Fruit fly (Drosophila melanogaster) whole organism, wandering third instar larva: Measurements from ENCODE around the gene Dlip2.

ENCODE experiments used
- Abd-B ChIP-seq: fragments of >200 bp; optimal IDR thresholded peaks from 2 replicates; lab custom pipeline; 2017; ENCODE audit warnings: missing biosample characterization, missing genetic modification characterization
- CG32264 ChIP-seq: fragments of 200-800 bp; sonication (Bioruptor generic); optimal IDR thresholded peaks from 2 replicates; lab custom pipeline; 2016; ENCODE audit warnings: missing biosample characterization, missing genetic modification characterization
- CG9705 ChIP-seq: fragments of 200-800 bp; sonication (Bioruptor generic); optimal IDR thresholded peaks from 2 replicates; lab custom pipeline; 2018; ENCODE audit warnings: missing biosample characterization, mild to moderate bottlenecking, missing genetic modification characterization
- CrebA ChIP-seq: fragments of 200-800 bp; sonication (Bioruptor generic); optimal IDR thresholded peaks from 2 replicates; lab custom pipeline; 2016; ENCODE audit warnings: missing biosample characterization, mild to moderate bottlenecking, missing genetic modification characterization, borderline replicate concordance
- Dfd ChIP-seq: fragments of >200 bp; optimal IDR thresholded peaks from 2 replicates; lab custom pipeline; 2017; ENCODE audit warnings: missing biosample characterization, missing genetic modification characterization
- Dif ChIP-seq: fragments of 200-275, 200-300 bp; sonication (Bioruptor generic); optimal IDR thresholded peaks from 2 replicates; lab custom pipeline; 2018; ENCODE audit warnings: missing biosample characterization, missing genetic modification characterization; ENCODE audit not compliant: partially characterized antibody
- HLH106 ChIP-seq: fragments of 200-800 bp; optimal IDR thresholded peaks from 3 replicates; lab custom pipeline; 2019; ENCODE audit warnings: missing biosample characterization, mild to moderate bottlenecking, missing genetic modification characterization, moderate library complexity
- Hnf4 ChIP-seq: fragments of 200-800 bp; sonication (Bioruptor generic); optimal IDR thresholded peaks from 2 replicates; lab custom pipeline; 2016; ENCODE audit warnings: missing biosample characterization, mild to moderate bottlenecking, missing genetic modification characterization
- Hr78 ChIP-seq: fragments of >200 bp; optimal IDR thresholded peaks from 2 replicates; lab custom pipeline; 2017; ENCODE audit warnings: missing biosample characterization, missing genetic modification characterization
- Hr83 ChIP-seq: fragments of 200-300 bp; sonication (Bioruptor generic); optimal IDR thresholded peaks from 2 replicates; lab custom pipeline; 2016; ENCODE audit warnings: missing biosample characterization, mild to moderate bottlenecking, missing genetic modification characterization, moderate library complexity; ENCODE audit not compliant: poor library complexity, severe bottlenecking
- Jra ChIP-seq: sonication (Bioruptor generic); optimal IDR thresholded peaks from 2 replicates; lab custom pipeline; 2016; ENCODE audit warnings: missing biosample characterization, missing genetic modification characterization
- Mio ChIP-seq: sonication (Bioruptor generic); optimal IDR thresholded peaks from 2 replicates; lab custom pipeline; 2016; ENCODE audit warnings: missing biosample characterization, missing genetic modification characterization
- Myc ChIP-seq: fragments of >200 bp; optimal IDR thresholded peaks from 2 replicates; lab custom pipeline; 2017
- N ChIP-seq: fragments of >200 bp; optimal IDR thresholded peaks from 2 replicates; lab custom pipeline; 2018; ENCODE audit warnings: missing biosample characterization, missing external identifiers, missing genetic modification characterization
- OdsH ChIP-seq: fragments of 200-800 bp; sonication (Bioruptor generic); optimal IDR thresholded peaks from 2 replicates; lab custom pipeline; 2016; ENCODE audit warnings: missing biosample characterization, mild to moderate bottlenecking, missing genetic modification characterization
- Rel ChIP-seq, 2 experiments: fragments of 200-800 bp; sonication (Bioruptor generic) in 1 of 2; optimal IDR thresholded peaks; 2 replicates in 1 of 2; 3 replicates in 1 of 2; lab custom pipeline; 2016 to 2019; ENCODE audit warnings: mild to moderate bottlenecking in 2 of 2, missing biosample characterization in 2 of 2, missing genetic modification characterization in 2 of 2, moderate library complexity in 1 of 2
- Sp1 ChIP-seq: fragments of 200-800 bp; sonication (Bioruptor generic); optimal IDR thresholded peaks from 3 replicates; lab custom pipeline; 2019; ENCODE audit warnings: missing biosample characterization, mild to moderate bottlenecking, missing genetic modification characterization, moderate library complexity
- brk ChIP-seq: fragments of 200-800 bp; sonication (Bioruptor generic); optimal IDR thresholded peaks from 2 replicates; lab custom pipeline; 2016; ENCODE audit warnings: missing biosample characterization, mild to moderate bottlenecking, missing genetic modification characterization
- dl ChIP-seq, 2 experiments: fragments of 175-275, 200-275 bp in 1 of 2; fragments of 200-275 bp in 1 of 2; sonication (Bioruptor generic); optimal IDR thresholded peaks; lab custom pipeline; 2018; ENCODE audit warnings: mild to moderate bottlenecking in 2 of 2, missing biosample characterization in 2 of 2, missing genetic modification characterization in 2 of 2, moderate library complexity in 2 of 2; ENCODE audit not compliant: partially characterized antibody in 2 of 2, insufficient read depth in 1 of 2
- dsf ChIP-seq: sonication (Bioruptor generic); optimal IDR thresholded peaks from 2 replicates; lab custom pipeline; 2016; ENCODE audit warnings: missing biosample characterization, missing genetic modification characterization, borderline replicate concordance
- ey ChIP-seq: fragments of 200-800 bp; sonication (Bioruptor generic); optimal IDR thresholded peaks from 2 replicates; lab custom pipeline; 2016; ENCODE audit warnings: missing biosample characterization, missing genetic modification characterization
- foxo ChIP-seq, 2 experiments: fragments of 200-800 bp; sonication (Bioruptor generic); optimal IDR thresholded peaks; 2 replicates in 1 of 2; 3 replicates in 1 of 2; lab custom pipeline; 2016 to 2017; ENCODE audit warnings: missing biosample characterization in 2 of 2, missing genetic modification characterization in 2 of 2
- fru ChIP-seq: fragments of 200-800 bp; sonication (Bioruptor generic); optimal IDR thresholded peaks from 3 replicates; lab custom pipeline; 2016; ENCODE audit warnings: missing biosample characterization, mild to moderate bottlenecking, missing genetic modification characterization
- h ChIP-seq: fragments of 200-800 bp; sonication (Bioruptor generic); optimal IDR thresholded peaks from 3 replicates; lab custom pipeline; 2016; ENCODE audit warnings: missing biosample characterization, mild to moderate bottlenecking, missing genetic modification characterization
- jim ChIP-seq: fragments of 175-275, 200-325 bp; sonication (Bioruptor generic); optimal IDR thresholded peaks from 2 replicates; lab custom pipeline; 2016; ENCODE audit warnings: missing biosample characterization, mild to moderate bottlenecking, missing genetic modification characterization
- pan ChIP-seq: fragments of >200 bp; optimal IDR thresholded peaks from 2 replicates; lab custom pipeline; 2017
- psq ChIP-seq: fragments of 200-800 bp; sonication (Bioruptor generic); optimal IDR thresholded peaks from 3 replicates; lab custom pipeline; 2017; ENCODE audit warnings: missing biosample characterization, mild to moderate bottlenecking, missing genetic modification characterization, moderate library complexity
- rgr ChIP-seq: fragments of 200-800 bp; sonication (Bioruptor generic); optimal IDR thresholded peaks from 3 replicates; lab custom pipeline; 2016; ENCODE audit warnings: missing biosample characterization, mild to moderate bottlenecking, missing genetic modification characterization
- sage ChIP-seq: fragments of 200-800 bp; sonication (Bioruptor generic); optimal IDR thresholded peaks from 2 replicates; lab custom pipeline; 2016; ENCODE audit warnings: missing biosample characterization, mild to moderate bottlenecking, missing genetic modification characterization
- sv ChIP-seq: fragments of 200-800 bp; sonication (Bioruptor generic); optimal IDR thresholded peaks from 3 replicates; lab custom pipeline; 2016; ENCODE audit warnings: missing biosample characterization, missing genetic modification characterization
- tai ChIP-seq: sonication (Bioruptor generic); optimal IDR thresholded peaks from 2 replicates; lab custom pipeline; 2016; ENCODE audit warnings: missing biosample characterization, missing genetic modification characterization
- usp ChIP-seq: fragments of >200 bp; optimal IDR thresholded peaks from 2 replicates; lab custom pipeline; 2017; ENCODE audit warnings: missing biosample characterization, missing genetic modification characterization
- woc ChIP-seq: sonication (Bioruptor generic); optimal IDR thresholded peaks from 2 replicates; lab custom pipeline; 2016; ENCODE audit warnings: missing biosample characterization, mild to moderate bottlenecking, missing genetic modification characterization

The Dlip2 gene

DNA sequence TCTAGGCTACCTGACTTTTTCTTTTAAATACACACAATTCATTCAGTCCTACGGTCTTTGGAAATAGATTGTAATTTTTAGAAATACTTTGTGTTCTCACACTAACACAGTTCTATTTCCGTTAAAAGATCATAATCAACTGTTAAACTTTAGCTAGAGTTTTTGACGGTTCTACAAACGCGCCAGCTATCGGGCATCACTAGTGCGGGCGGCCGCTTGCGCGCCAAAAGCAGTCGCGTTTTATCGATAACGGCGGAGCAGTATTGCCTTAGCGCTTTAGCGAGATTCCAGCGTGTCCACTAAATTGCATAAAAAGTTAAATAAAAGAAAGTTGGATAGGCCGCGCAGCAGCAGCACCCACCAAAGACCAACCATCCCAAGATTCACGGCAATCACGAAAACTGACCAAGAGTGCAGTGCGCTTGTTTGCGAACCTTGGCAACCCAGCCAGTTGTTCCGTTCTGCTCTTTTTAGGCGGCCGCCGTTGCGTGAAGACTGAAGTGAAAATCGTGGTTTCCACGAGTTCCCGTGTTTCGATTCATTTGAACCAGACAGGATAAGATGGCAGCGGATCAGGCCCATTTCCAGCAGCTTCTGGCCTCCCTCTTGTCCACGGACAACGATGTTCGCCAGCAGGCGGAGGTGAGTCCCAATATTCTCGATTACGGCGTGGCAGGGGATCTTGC, 3.8 kb upstream of the Dlip2 start, which contains the start of gene Karybeta3 (continued):
- TF ChIP-seq brk (GFP tag; lab: Kevin White, UChicago) (no peak), CrebA (no peak), N (no peak), Dfd (GFP tag; lab: Kevin White, UChicago) (no peak), dsf (GFP tag; lab: Kevin White, UChicago) (no peak), dl (GFP tag; optimal IDR thresholded peaks at IDR 0.05; lab: Kevin White, UChicago; ENCODE audit: insufficient read depth in 1 of 2, partially characterized antibody in 2 of 2) (no peak), foxo (GFP tag; optimal IDR thresholded peaks at IDR 0.05; lab: Kevin White, UChicago) (peak in 1 of 2 experiments; percentile 85), ey (GFP tag; lab: Kevin White, UChicago) (peak; percentile 80), Hnf4 (GFP tag; lab: Kevin White, UChicago) (no peak), Hr83 (peak; percentile 80), tai (GFP tag; lab: Kevin White, UChicago) (no peak), sv (GFP tag; lab: Kevin White, UChicago) (peak; percentile 62), woc (GFP tag; lab: Kevin White, UChicago) (peak; percentile 65), OdsH (peak; percentile 79), HLH106 (tag; lab: Kevin White, UChicago) (peak; percentile 74), CG32264 (GFP tag; lab: Kevin White, UChicago) (peak; percentile 39)
- TF ChIP-seq, all 38 proteins: peak for 16

DNA sequence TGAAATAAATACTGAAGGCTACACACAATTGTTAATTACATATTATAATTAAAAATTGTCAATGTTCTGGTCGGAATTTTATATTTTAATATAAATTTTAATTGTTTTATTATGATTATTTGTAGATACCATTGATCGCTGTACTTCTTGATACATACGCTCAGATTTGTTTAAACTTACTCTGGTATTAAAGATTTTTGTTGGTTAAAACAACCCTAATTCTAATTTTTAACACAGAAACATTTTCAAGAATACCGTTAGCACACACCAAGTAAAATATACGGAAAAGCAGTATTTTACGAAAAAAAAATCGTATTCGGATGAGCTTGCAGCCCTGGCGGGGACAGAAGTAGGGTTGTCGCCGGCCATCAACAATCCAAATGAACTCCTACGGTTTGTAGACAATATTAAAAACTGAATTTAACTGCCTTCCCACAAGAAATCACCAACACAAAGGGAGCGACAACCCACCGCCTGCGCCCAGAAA, 3.8 kb downstream of the Dlip2 start, which contains the start of the genes CG9775, MED31 and slx1:
TSS of gene CG9775 (minus strand) at position 223 of the 487 bp plus-strand sequence.
TSS of gene MED31 (plus strand) at position 348 of the 487 bp plus-strand sequence.
TSS of gene slx1 (plus strand) at position 348 of the 487 bp plus-strand sequence.
- TF ChIP-seq OdsH (peak; percentile 64), CG9705 (GFP tag; lab: Kevin White, UChicago) (peak; percentile 13), fru (GFP tag; lab: Kevin White, UChicago) (peak; percentile 53), rgr (peak; percentile 73), sage (no peak), dl (GFP tag; optimal IDR thresholded peaks at IDR 0.05; lab: Kevin White, UChicago; ENCODE audit: insufficient read depth in 1 of 2, partially characterized antibody in 2 of 2) (no peak), woc (GFP tag; lab: Kevin White, UChicago) (peak; percentile 48), Hnf4 (GFP tag; lab: Kevin White, UChicago) (peak; percentile 25), HLH106 (tag; lab: Kevin White, UChicago) (peak; percentile 81), ey (GFP tag; lab: Kevin White, UChicago) (peak; percentile 25), h (GFP tag; lab: Kevin White, UChicago) (peak; percentile 57), pan (lab: Kevin White, UChicago) (no peak), foxo (GFP tag; optimal IDR thresholded peaks at IDR 0.05; lab: Kevin White, UChicago) (peak in 1 of 2 experiments; percentile 78), psq (GFP tag; lab: Kevin White, UChicago) (peak; percentile 65), Sp1 (GFP tag; lab: Kevin White, UChicago) (peak; percentile 73), CG32264 (GFP tag; lab: Kevin White, UChicago) (no peak)

DNA sequence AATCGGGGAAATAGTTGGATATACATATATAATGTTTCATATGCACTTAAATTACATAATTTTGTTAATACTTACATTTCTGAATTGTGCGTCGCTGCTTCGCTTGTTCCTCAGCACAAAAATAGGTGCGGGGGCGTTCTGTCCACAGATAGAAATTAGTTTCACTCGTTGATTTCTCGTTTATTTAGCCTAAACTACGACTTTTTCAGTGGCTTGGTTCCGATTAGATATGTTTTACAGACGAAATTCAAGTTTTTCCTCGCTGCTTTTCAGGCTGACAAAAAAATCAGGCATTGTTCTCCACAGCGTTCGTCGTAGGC, 4.2 kb downstream of the Dlip2 start:
- TF ChIP-seq Jra (GFP tag; lab: Kevin White, UChicago) (no peak), N (no peak), fru (GFP tag; lab: Kevin White, UChicago) (no peak), dl (GFP tag; optimal IDR thresholded peaks at IDR 0.05; lab: Kevin White, UChicago; ENCODE audit: insufficient read depth in 1 of 2, partially characterized antibody in 2 of 2) (no peak), Hr78 (no peak), CG32264 (GFP tag; lab: Kevin White, UChicago) (no peak), Dif (no peak), CrebA (no peak), Hnf4 (GFP tag; lab: Kevin White, UChicago) (no peak), tai (GFP tag; lab: Kevin White, UChicago) (no peak)
- TF ChIP-seq, all 38 proteins: peak for 0

DNA sequence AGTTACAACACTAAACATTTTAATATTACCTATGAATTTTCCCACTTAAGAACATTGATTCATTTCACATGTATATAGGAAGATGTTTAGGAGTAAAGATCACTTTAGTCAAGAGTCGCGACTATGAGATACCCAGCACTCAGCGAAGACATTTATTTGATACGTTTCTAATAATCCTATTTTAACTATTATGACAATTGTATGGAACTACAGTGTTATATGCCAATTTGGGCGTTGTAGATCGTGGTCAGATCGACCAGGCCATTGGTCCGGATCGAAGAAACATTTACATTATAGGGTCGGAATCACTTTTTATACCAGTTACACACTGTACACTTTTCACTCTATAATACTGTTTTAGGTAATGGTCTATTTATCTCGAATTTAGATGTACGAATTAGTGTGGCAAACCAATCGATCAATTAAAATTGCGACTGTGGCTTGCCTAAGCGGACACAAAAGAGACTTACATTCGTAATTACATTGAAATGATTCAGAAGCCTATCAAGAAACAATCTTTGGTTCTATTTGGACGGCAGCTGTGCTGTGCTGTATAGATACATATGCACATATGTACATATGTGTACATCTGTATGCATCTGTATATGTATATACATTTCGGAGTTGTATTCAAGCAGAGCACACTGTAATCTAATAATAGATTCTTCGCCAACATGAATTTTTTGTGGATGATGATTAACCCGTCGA, 4.8 kb downstream of the Dlip2 start:
- TF ChIP-seq CG32264 (GFP tag; lab: Kevin White, UChicago) (no peak), OdsH (no peak), Hnf4 (GFP tag; lab: Kevin White, UChicago) (no peak), N (no peak), Rel (GFP tag; optimal IDR thresholded peaks at IDR 0.05; lab: Kevin White, UChicago) (no peak), Rel (tag; optimal IDR thresholded peaks at IDR 0.05; lab: Kevin White, UChicago) (no peak), pan (lab: Kevin White, UChicago) (no peak), Hr83 (no peak), Abd-B (GFP tag; lab: Kevin White, UChicago) (no peak), jim (no peak), CG9705 (GFP tag; lab: Kevin White, UChicago) (no peak), sage (no peak), woc (GFP tag; lab: Kevin White, UChicago) (no peak), Dif (no peak), Mio (GFP tag; lab: Kevin White, UChicago) (no peak), ey (GFP tag; lab: Kevin White, UChicago) (no peak), rgr (no peak), h (GFP tag; lab: Kevin White, UChicago) (no peak), usp (GFP tag; lab: Kevin White, UChicago) (no peak), CrebA (no peak), Myc (lab: Kevin White, UChicago) (no peak)
